Fruit fly (Drosophila melanogaster): ENCODE measurements around the gene zfh2.

The zfh2 gene

dm6 chr4:588514-588913 lies 86.9 kb downstream of the zfh2 start:
- TF ChIP-seq ttk (optimal IDR thresholded peaks at IDR 0.05) = no peak
- no peak for TF ChIP-seq Myc (optimal IDR thresholded peaks at IDR 0.05)
- no peak for TF ChIP-seq psq (optimal IDR thresholded peaks at IDR 0.05)
- TF ChIP-seq Sin3A (optimal IDR thresholded peaks at IDR 0.05) = no peak
- no peak for TF ChIP-seq h (optimal IDR thresholded peaks at IDR 0.05)
- TF ChIP-seq insv (optimal IDR thresholded peaks at IDR 0.05) = no peak
